Fruit fly (Drosophila melanogaster): ENCODE measurements around the gene CG43335.

The CG43335 gene

dm6 chr3R:15654870-15655269, 19.6 kb downstream of the CG43335 start:
- TF ChIP-seq wdn (GFP tag; IDR thresholded peaks at IDR 0.05), result no peak
- TF ChIP-seq cad (GFP tag; optimal IDR thresholded peaks at IDR 0.05), result peak; percentile 47
- TF ChIP-seq ems (GFP tag; optimal IDR thresholded peaks at IDR 0.05), result no peak
- TF ChIP-seq Dbx (GFP tag; IDR thresholded peaks at IDR 0.05), result no peak
- TF ChIP-seq slbo (GFP tag; IDR thresholded peaks at IDR 0.05), result no peak
- peak in 1 of 2 experiments; percentile 59 for TF ChIP-seq tll (GFP tag; optimal IDR thresholded peaks at IDR 0.05)
- TF ChIP-seq sens (GFP tag), result no peak
- TF ChIP-seq zen (tag; optimal IDR thresholded peaks at IDR 0.05), result peak; percentile 97
- no peak for TF ChIP-seq zfh2 (GFP tag; optimal IDR thresholded peaks at IDR 0.05)
- no peak for TF ChIP-seq prd (optimal IDR thresholded peaks at IDR 0.05)
- peak; percentile 44; the same call in 1 of the 3 replicates for TF ChIP-seq prd (GFP tag; IDR thresholded peaks at IDR 0.05)
- no peak for TF ChIP-seq ash1 (GFP tag; optimal IDR thresholded peaks at IDR 0.05)
- no peak for TF ChIP-seq luna (GFP tag; optimal IDR thresholded peaks at IDR 0.05)

dm6 chr3R:15655415-15655814, 20.1 kb downstream of the CG43335 start:
- peak; percentile 1 for TF ChIP-seq phol (tag; optimal IDR thresholded peaks at IDR 0.05)
- TF ChIP-seq Drgx (GFP tag; IDR thresholded peaks at IDR 0.05), result no peak
- no peak for TF ChIP-seq Ssrp (tag; optimal IDR thresholded peaks at IDR 0.05)
- no peak for TF ChIP-seq CG3847 (GFP tag; IDR thresholded peaks at IDR 0.05)
- no peak for TF ChIP-seq crc (GFP tag; optimal IDR thresholded peaks at IDR 0.05)
- TF ChIP-seq sens (GFP tag), result peak; percentile 80
- TF ChIP-seq Dbx (GFP tag; IDR thresholded peaks at IDR 0.05), result no peak
- no peak for TF ChIP-seq CG9797 (GFP tag; optimal IDR thresholded peaks at IDR 0.05)
- no peak for TF ChIP-seq CG1603 (tag; optimal IDR thresholded peaks at IDR 0.05)
- TF ChIP-seq HmgZ (tag; optimal IDR thresholded peaks at IDR 0.05), result no peak
- TF ChIP-seq Nf-YC (tag; optimal IDR thresholded peaks at IDR 0.05), result no peak
- peak; percentile 70 for TF ChIP-seq Med (GFP tag)
- TF ChIP-seq CG8281 (tag; optimal IDR thresholded peaks at IDR 0.05), result no peak
- TF ChIP-seq zen (tag; optimal IDR thresholded peaks at IDR 0.05), result no peak
- no peak for TF ChIP-seq H2.0 (GFP tag; IDR thresholded peaks at IDR 0.05)
- TF ChIP-seq Taf1 (GFP tag; IDR thresholded peaks at IDR 0.05), result no peak
- no peak for TF ChIP-seq CG11504 (tag; optimal IDR thresholded peaks at IDR 0.05)
- no peak for TF ChIP-seq Poxn (GFP tag; IDR thresholded peaks at IDR 0.05)
- TF ChIP-seq fru (optimal IDR thresholded peaks at IDR 0.05), result no peak
- no peak for TF ChIP-seq HLH54F (GFP tag; optimal IDR thresholded peaks at IDR 0.05)
- TF ChIP-seq gcm2 (GFP tag; optimal IDR thresholded peaks at IDR 0.05), result no peak
- TF ChIP-seq MESR4 (GFP tag; optimal IDR thresholded peaks at IDR 0.05), result no peak
- TF ChIP-seq B-H1 (GFP tag; IDR thresholded peaks at IDR 0.05), result no peak
- no peak for TF ChIP-seq lbe (GFP tag; optimal IDR thresholded peaks at IDR 0.05)
- no peak for TF ChIP-seq sob (GFP tag; IDR thresholded peaks at IDR 0.05)
- TF ChIP-seq CG2712 (tag; optimal IDR thresholded peaks at IDR 0.05), result peak; percentile 5
- TF ChIP-seq CG7928 (GFP tag; optimal IDR thresholded peaks at IDR 0.05), result no peak
- no peak for TF ChIP-seq nerfin-1 (tag; optimal IDR thresholded peaks at IDR 0.05)
- peak; percentile 10 for TF ChIP-seq dmrt11E (tag; optimal IDR thresholded peaks at IDR 0.05)
- no peak for TF ChIP-seq CG12071 (GFP tag; optimal IDR thresholded peaks at IDR 0.05)
- TF ChIP-seq CG34224 (GFP tag; IDR thresholded peaks at IDR 0.05; ENCODE audit: partially characterized antibody), result no peak
- TF ChIP-seq CG2202 (tag; optimal IDR thresholded peaks at IDR 0.05), result no peak
- TF ChIP-seq CG18764 (GFP tag; optimal IDR thresholded peaks at IDR 0.05), result no peak
- TF ChIP-seq bcd (GFP tag; optimal IDR thresholded peaks at IDR 0.05), result no peak
- TF ChIP-seq CG14860 (GFP tag; IDR thresholded peaks at IDR 0.05; ENCODE audit: partially characterized antibody), result no peak
- no peak for TF ChIP-seq CG42726 (GFP tag; IDR thresholded peaks at IDR 0.05; ENCODE audit: partially characterized antibody)
- no peak for TF ChIP-seq CG3995 (GFP tag; optimal IDR thresholded peaks at IDR 0.05)
- no peak for TF ChIP-seq grau (tag; optimal IDR thresholded peaks at IDR 0.05)
- no peak for TF ChIP-seq tap (tag; optimal IDR thresholded peaks at IDR 0.05)
- TF ChIP-seq CG1792 (GFP tag; optimal IDR thresholded peaks at IDR 0.05), result no peak
- TF ChIP-seq CG12219 (GFP tag; optimal IDR thresholded peaks at IDR 0.05), result no peak
